Worm (Caenorhabditis elegans) whole organism, young adult: Measurements from ENCODE around the gene ZK1240.5.

Experiments used
- F55B11.4 ChIP-seq: sonication (generic microtip); optimal IDR thresholded peaks from 2 replicates; lab custom pipeline; 2016; ENCODE audit warnings: missing compliant biosample characterization, missing genetic modification characterization, borderline replicate concordance; ENCODE audit not compliant: insufficient read depth
- ama-1 ChIP-seq, 3 experiments: fragments of 150-350 bp in 1 of 3; sonication (generic microtip) in 2 of 3; optimal IDR thresholded peaks; 2 replicates each; lab custom pipeline; 2014 to 2018; ENCODE audit warnings: missing biosample characterization in 2 of 3, missing genetic modification characterization in 2 of 3, missing genetic modification reagents in 2 of 3
- dpl-1 ChIP-seq: fragments of 150-350 bp; optimal IDR thresholded peaks from 2 replicates; lab custom pipeline; 2014; ENCODE audit warnings: missing biosample characterization, missing genetic modification reagents, missing genetic modification characterization
- ets-4 ChIP-seq: fragments of 200-800 bp; sonication (Bioruptor generic); optimal IDR thresholded peaks from 2 replicates; lab custom pipeline; 2018; ENCODE audit warnings: mild to moderate bottlenecking, missing genetic modification characterization, missing compliant biosample characterization
- hmg-20 ChIP-seq: fragments of 200-800 bp; sonication (Bioruptor generic); IDR thresholded peaks from 2 replicates; pipeline ENCODE4 v1.3.6; 2022; ENCODE audit warnings: missing genetic modification reagents, missing genetic modification characterization, missing compliant biosample characterization
- let-526 ChIP-seq: fragments of 200-800 bp; sonication (Bioruptor generic); IDR thresholded peaks from 2 replicates; pipeline ENCODE4 v1.3.6; 2022; ENCODE audit warnings: missing genetic modification reagents, missing genetic modification characterization, missing compliant biosample characterization
- madf-6 ChIP-seq: fragments of 200-800 bp; sonication (Bioruptor generic); IDR thresholded peaks from 2 replicates; pipeline ENCODE4 v1.3.6; 2022; ENCODE audit warnings: missing genetic modification reagents, missing genetic modification characterization, missing compliant biosample characterization
- rpc-1 ChIP-seq, 2 experiments: fragments of 150-350 bp in 1 of 2; sonication (generic microtip) in 1 of 2; optimal IDR thresholded peaks; 2 replicates each; lab custom pipeline; 2014 to 2018; ENCODE audit warnings: missing biosample characterization in 1 of 2, missing genetic modification characterization in 1 of 2, missing genetic modification reagents in 1 of 2, missing genotype in 1 of 2
- snpc-1.1 ChIP-seq: sonication (generic microtip); optimal IDR thresholded peaks from 2 replicates; lab custom pipeline; 2017; ENCODE audit warnings: missing genetic modification characterization, mild to moderate bottlenecking, missing compliant biosample characterization, antibody characterized with exemption, moderate library complexity, missing genotype, missing genetic modification reagents; ENCODE audit not compliant: insufficient read depth
- snpc-3.4 ChIP-seq: sonication (generic microtip); optimal IDR thresholded peaks from 2 replicates; lab custom pipeline; 2017; ENCODE audit warnings: missing genetic modification characterization, mild to moderate bottlenecking, missing compliant biosample characterization, antibody characterized with exemption, moderate library complexity, missing genotype, missing genetic modification reagents
- snpc-4 ChIP-seq, 5 experiments: fragments of 150-350 bp in 1 of 5; sonication (generic microtip) in 4 of 5; optimal IDR thresholded peaks; 2 replicates each; lab custom pipeline; 2014 to 2018; ENCODE audit warnings: missing genetic modification characterization in 5 of 5, missing biosample characterization in 3 of 5, antibody characterized with exemption in 2 of 5, mild to moderate bottlenecking in 2 of 5, missing compliant biosample characterization in 2 of 5, missing genotype in 2 of 5, moderate library complexity in 2 of 5, missing genetic modification reagents in 1 of 5
- unc-130 ChIP-seq: sonication (generic microtip); optimal IDR thresholded peaks from 2 replicates; lab custom pipeline; 2016; ENCODE audit warnings: missing genetic modification reagents, missing genetic modification characterization, missing compliant biosample characterization
- unc-62 ChIP-seq: fragments of 150-350 bp; optimal IDR thresholded peaks from 2 replicates; lab custom pipeline; 2014; ENCODE audit warnings: missing biosample characterization, missing genetic modification reagents, missing genetic modification characterization

- TF ChIP-seq snpc-1.1 (tag; lab: Kevin White, UChicago) (no peak), F55B11.4 (tag; lab: Kevin White, UChicago) (no peak), snpc-4 (GFP tag; optimal IDR thresholded peaks at IDR 0.05; lab: Kevin White, UChicago) (no peak), snpc-4 (tag; optimal IDR thresholded peaks at IDR 0.05; lab: Kevin White, UChicago) (no peak), unc-62 (GFP tag; lab: Kevin White, UChicago) (no peak), unc-130 (GFP tag; lab: Kevin White, UChicago) (no peak), let-526 (GFP tag; lab: Robert Waterston, UW) (no peak), dpl-1 (no peak), snpc-3.4 (tag; lab: Kevin White, UChicago) (no peak), rpc-1 (optimal IDR thresholded peaks at IDR 0.05; lab: Kevin White, UChicago) (no peak), rpc-1 (tag; optimal IDR thresholded peaks at IDR 0.05; lab: Kevin White, UChicago) (no peak), madf-6 (no peak), ama-1 (optimal IDR thresholded peaks at IDR 0.05; lab: Kevin White, UChicago) (no peak), ama-1 (GFP tag; optimal IDR thresholded peaks at IDR 0.05; lab: Kevin White, UChicago) (no peak), hmg-20 (GFP tag; lab: Robert Waterston, UW) (no peak), ets-4 (GFP tag; lab: Kevin White, UChicago) (no peak)
Observed at ce11 chrII:2305507-2305906, 12.2 kb downstream of the ZK1240.5 start.
